Fruit fly (Drosophila melanogaster) whole organism, embryonic: ENCODE results near the gene Spt6.

ENCODE experiments used
- Awh ChIP-seq: fragments of 200-800 bp; sonication (Bioruptor generic); IDR thresholded peaks from 2 replicates; pipeline ENCODE4, ENCODE4 v1.3.6; 2022; ENCODE audit warnings: missing biosample characterization, missing genetic modification characterization
- CG12236 ChIP-seq: fragments of 200-800 bp; sonication (Bioruptor generic); optimal IDR thresholded peaks from 2 replicates; lab custom pipeline; 2016; ENCODE audit warnings: missing biosample characterization, missing genetic modification characterization
- CG13775 ChIP-seq: fragments of 200-800 bp; sonication (Bioruptor generic); optimal IDR thresholded peaks from 3 replicates; lab custom pipeline; 2017; ENCODE audit warnings: missing biosample characterization, mild to moderate bottlenecking, missing genetic modification characterization
- CG14014 ChIP-seq: fragments of 200-800 bp; sonication (Bioruptor generic); IDR thresholded peaks from 2 replicates; pipeline ENCODE4 v1.3.6; 2022; ENCODE audit warnings: missing biosample characterization, missing genetic modification characterization
- CG15011 ChIP-seq: fragments of 200-800 bp; sonication (Bioruptor generic); optimal IDR thresholded peaks from 3 replicates; lab custom pipeline; 2018; ENCODE audit warnings: missing biosample characterization, mild to moderate bottlenecking, missing genetic modification characterization
- CG1832 ChIP-seq: fragments of 200-800 bp; sonication (Bioruptor generic); optimal IDR thresholded peaks from 2 replicates; lab custom pipeline; 2017; ENCODE audit warnings: missing biosample characterization, mild to moderate bottlenecking, missing genetic modification characterization, inconsistent platforms
- CG2116 ChIP-seq: fragments of 200-800 bp; sonication (Bioruptor generic); optimal IDR thresholded peaks from 3 replicates; lab custom pipeline; 2018; ENCODE audit warnings: missing biosample characterization, mild to moderate bottlenecking, missing genetic modification characterization
- CG2120 ChIP-seq: fragments of 200-800 bp; sonication (Bioruptor generic); optimal IDR thresholded peaks from 3 replicates; lab custom pipeline; 2016; ENCODE audit warnings: missing biosample characterization, missing genetic modification characterization
- CG2202 ChIP-seq: fragments of 200-800 bp; sonication (Bioruptor generic); optimal IDR thresholded peaks from 2 replicates; lab custom pipeline; 2018; ENCODE audit warnings: missing biosample characterization, mild to moderate bottlenecking, missing genetic modification characterization
- CG2875 ChIP-seq: fragments of 200-800 bp; sonication (Bioruptor generic); optimal IDR thresholded peaks from 2 replicates; lab custom pipeline; 2017; ENCODE audit warnings: missing biosample characterization, mild to moderate bottlenecking, missing genetic modification characterization, missing genetic modification reagents
- CG2889 ChIP-seq: fragments of 200-800 bp; sonication (Bioruptor generic); IDR thresholded peaks from 3 replicates; pipeline ENCODE4 v1.3.6; 2022; ENCODE audit warnings: missing biosample characterization, missing genetic modification characterization
- CG34376 ChIP-seq: fragments of 200-800 bp; sonication (Bioruptor generic); optimal IDR thresholded peaks from 2 replicates; lab custom pipeline; 2018; ENCODE audit warnings: missing biosample characterization, mild to moderate bottlenecking, missing genetic modification characterization
- CG4282 ChIP-seq: fragments of 200-800 bp; sonication (Bioruptor generic); optimal IDR thresholded peaks from 2 replicates; lab custom pipeline; 2016; ENCODE audit warnings: missing biosample characterization, missing genetic modification characterization
- CG5180 ChIP-seq: fragments of 200-800 bp; sonication (Bioruptor generic); optimal IDR thresholded peaks from 3 replicates; lab custom pipeline; 2017; ENCODE audit warnings: missing biosample characterization, missing genetic modification characterization, mild to moderate bottlenecking, moderate library complexity, missing genetic modification reagents
- CG5245 ChIP-seq: fragments of 200-800 bp; sonication (Bioruptor generic); optimal IDR thresholded peaks from 3 replicates; lab custom pipeline; 2016; ENCODE audit warnings: missing biosample characterization, missing genetic modification characterization
- CG6683 ChIP-seq: fragments of 200-800 bp; sonication (Bioruptor generic); optimal IDR thresholded peaks from 2 replicates; lab custom pipeline; 2017; ENCODE audit warnings: missing biosample characterization, mild to moderate bottlenecking, missing genetic modification characterization, missing genetic modification reagents
- CG6813 ChIP-seq: fragments of 200-800 bp; sonication (Bioruptor generic); optimal IDR thresholded peaks from 2 replicates; lab custom pipeline; 2017; ENCODE audit warnings: missing biosample characterization, missing genetic modification characterization, mild to moderate bottlenecking, moderate library complexity, missing genetic modification reagents
- CG7271 ChIP-seq: fragments of 200-800 bp; sonication (Bioruptor generic); optimal IDR thresholded peaks from 2 replicates; lab custom pipeline; 2018; ENCODE audit warnings: missing biosample characterization, mild to moderate bottlenecking, missing genetic modification characterization, moderate library complexity
- CG7357 ChIP-seq: fragments of 200-800 bp; sonication (Bioruptor generic); IDR thresholded peaks from 3 replicates; pipeline ENCODE4 v1.3.6; 2022; ENCODE audit warnings: missing biosample characterization, missing genetic modification characterization
- CG9727 ChIP-seq: fragments of 200-800 bp; sonication (Bioruptor generic); optimal IDR thresholded peaks from 3 replicates; lab custom pipeline; 2017; ENCODE audit warnings: missing biosample characterization, mild to moderate bottlenecking, missing genetic modification characterization
- CG9817 ChIP-seq: fragments of 200-800 bp; sonication (Bioruptor generic); optimal IDR thresholded peaks from 2 replicates; lab custom pipeline; 2018; ENCODE audit warnings: missing biosample characterization, mild to moderate bottlenecking, missing genetic modification characterization, moderate library complexity
- CG9932 ChIP-seq: fragments of 200-800 bp; sonication (Bioruptor generic); IDR thresholded peaks from 2 replicates; pipeline ENCODE4 v1.3.6; 2022; ENCODE audit warnings: missing biosample characterization, missing genetic modification characterization
- D19A ChIP-seq: fragments of 200-800 bp; optimal IDR thresholded peaks from 3 replicates; lab custom pipeline; 2019; ENCODE audit warnings: missing biosample characterization, mild to moderate bottlenecking, missing genetic modification characterization, moderate library complexity
- Dip2 ChIP-seq: fragments of 200-800 bp; sonication (Bioruptor generic); IDR thresholded peaks from 2 replicates; pipeline ENCODE4 v1.3.6; 2022; ENCODE audit warnings: missing biosample characterization, missing genetic modification characterization
- Doc2 ChIP-seq: fragments of 200-800 bp; sonication (Bioruptor generic); IDR thresholded peaks from 2 replicates; pipeline ENCODE4 v1.3.6; 2022; ENCODE audit warnings: missing biosample characterization, missing genetic modification characterization
- HmgD ChIP-seq: fragments of 200-800 bp; sonication (Bioruptor generic); optimal IDR thresholded peaks from 3 replicates; lab custom pipeline; 2016; ENCODE audit warnings: missing biosample characterization, missing genetic modification characterization
- HmgZ ChIP-seq: fragments of 200-800 bp; sonication (Bioruptor generic); optimal IDR thresholded peaks from 2 replicates; lab custom pipeline; 2018; ENCODE audit warnings: missing biosample characterization, mild to moderate bottlenecking, missing genetic modification characterization
- Hr51 ChIP-seq, 2 experiments: fragments of 200-800 bp; sonication (Bioruptor generic); optimal IDR thresholded peaks; 2 replicates in 1 of 2; 3 replicates in 1 of 2; lab custom pipeline; 2016 to 2018; ENCODE audit warnings: missing biosample characterization in 2 of 2, missing genetic modification characterization in 2 of 2, mild to moderate bottlenecking in 1 of 2, moderate library complexity in 1 of 2
- Hr78 ChIP-seq, 2 experiments: fragments of 200-800 bp in 1 of 2; fragments of >200 bp in 1 of 2; sonication (Bioruptor generic) in 1 of 2; optimal IDR thresholded peaks; 2 replicates each; lab custom pipeline; 2017 to 2019; ENCODE audit warnings: missing biosample characterization in 2 of 2, missing genetic modification characterization in 2 of 2, mild to moderate bottlenecking in 1 of 2, moderate library complexity in 1 of 2
- Lhr ChIP-seq: fragments of 200-800 bp; sonication (Bioruptor generic); optimal IDR thresholded peaks from 3 replicates; lab custom pipeline; 2017; ENCODE audit warnings: mild to moderate bottlenecking, missing biosample characterization, missing genetic modification reagents, missing genetic modification characterization
- Meics ChIP-seq: fragments of 200-800 bp; sonication (Bioruptor generic); optimal IDR thresholded peaks from 2 replicates; lab custom pipeline; 2017; ENCODE audit warnings: missing biosample characterization, mild to moderate bottlenecking, missing genetic modification characterization
- Myb ChIP-seq: fragments of 200-800 bp; sonication (Bioruptor generic); optimal IDR thresholded peaks from 2 replicates; lab custom pipeline; 2016; ENCODE audit warnings: missing biosample characterization, missing genetic modification characterization
- NFAT ChIP-seq: fragments of 200-800 bp; sonication (Bioruptor generic); IDR thresholded peaks from 2 replicates; pipeline ENCODE4 v1.3.6; 2022; ENCODE audit warnings: missing biosample characterization, missing genetic modification characterization
- Oli ChIP-seq: fragments of 200-800 bp; sonication (Bioruptor generic); optimal IDR thresholded peaks from 2 replicates; lab custom pipeline; 2018; ENCODE audit warnings: missing biosample characterization, mild to moderate bottlenecking, missing genetic modification characterization, moderate library complexity
- Poxn ChIP-seq: fragments of 200-800 bp; sonication (Bioruptor generic); IDR thresholded peaks from 2 replicates; pipeline ENCODE4 v1.3.6; 2022; ENCODE audit warnings: missing biosample characterization, missing genetic modification characterization
- Sry-δ ChIP-seq: fragments of 200-800 bp; sonication (Bioruptor generic); optimal IDR thresholded peaks from 2 replicates; lab custom pipeline; 2016; ENCODE audit warnings: missing biosample characterization, missing genetic modification characterization
- cato ChIP-seq: fragments of 200-800 bp; sonication (Bioruptor generic); optimal IDR thresholded peaks from 2 replicates; lab custom pipeline; 2016; ENCODE audit warnings: missing biosample characterization, missing genetic modification characterization, borderline replicate concordance
- crc ChIP-seq: fragments of 200-800 bp; sonication (Bioruptor generic); optimal IDR thresholded peaks from 2 replicates; lab custom pipeline; 2016; ENCODE audit warnings: missing biosample characterization, missing genetic modification characterization
- dan ChIP-seq: fragments of 200-800 bp; sonication (Bioruptor generic); IDR thresholded peaks from 2 replicates; pipeline ENCODE4 v1.3.6; 2022; ENCODE audit warnings: missing biosample characterization, missing genetic modification characterization
- ems ChIP-seq: fragments of 200-800 bp; sonication (Bioruptor generic); optimal IDR thresholded peaks from 3 replicates; lab custom pipeline; 2016; ENCODE audit warnings: missing biosample characterization, missing genetic modification characterization
- hbn ChIP-seq: fragments of 200-800 bp; sonication (Bioruptor generic); IDR thresholded peaks from 2 replicates; pipeline ENCODE4 v1.3.6; 2022; ENCODE audit warnings: missing biosample characterization, missing genetic modification characterization; ENCODE audit not compliant: partially characterized antibody
- ken ChIP-seq: fragments of 200-800 bp; sonication (Bioruptor generic); IDR thresholded peaks from 3 replicates; pipeline ENCODE4 v1.3.6; 2022; ENCODE audit warnings: missing biosample characterization, missing genetic modification characterization
- lab ChIP-seq: fragments of 200-800 bp; sonication (Bioruptor generic); optimal IDR thresholded peaks from 3 replicates; lab custom pipeline; 2017; ENCODE audit warnings: missing biosample characterization, missing genetic modification characterization, mild to moderate bottlenecking, moderate library complexity, missing genetic modification reagents
- nerfin-1 ChIP-seq: fragments of 200-800 bp; sonication (Bioruptor generic); optimal IDR thresholded peaks from 3 replicates; lab custom pipeline; 2019; ENCODE audit warnings: missing biosample characterization, mild to moderate bottlenecking, missing genetic modification characterization, moderate library complexity
- ro ChIP-seq: fragments of 200-800 bp; sonication (Bioruptor generic); IDR thresholded peaks from 2 replicates; pipeline ENCODE4 v1.3.6; 2022; ENCODE audit warnings: missing biosample characterization, missing genetic modification characterization
- sc ChIP-seq, 3 experiments: fragments of >200 bp in 2 of 3; fragments of 200-800 bp in 1 of 3; sonication (Bioruptor generic) in 1 of 3; optimal IDR thresholded peaks; 2 replicates in 2 of 3; 3 replicates in 1 of 3; lab custom pipeline; 2017; ENCODE audit warnings: mild to moderate bottlenecking in 1 of 3, missing biosample characterization in 1 of 3, missing genetic modification characterization in 1 of 3, missing genetic modification reagents in 1 of 3
- slp2 ChIP-seq: fragments of 200-800 bp; sonication (Bioruptor generic); optimal IDR thresholded peaks from 2 replicates; lab custom pipeline; 2016; ENCODE audit warnings: missing biosample characterization, missing genetic modification characterization
- sna ChIP-seq: fragments of 200-800 bp; sonication (Bioruptor generic); IDR thresholded peaks from 2 replicates; pipeline ENCODE4 v1.3.6; 2022; ENCODE audit warnings: missing biosample characterization, missing genetic modification characterization; ENCODE audit not compliant: partially characterized antibody
- wor ChIP-seq: fragments of 200-800 bp; sonication (Bioruptor generic); IDR thresholded peaks from 2 replicates; pipeline ENCODE4 v1.3.6; 2022; ENCODE audit warnings: missing biosample characterization, missing genetic modification characterization
- yki ChIP-seq: fragments of >200 bp; optimal IDR thresholded peaks from 3 replicates; lab custom pipeline; 2018

The Spt6 gene

DNA sequence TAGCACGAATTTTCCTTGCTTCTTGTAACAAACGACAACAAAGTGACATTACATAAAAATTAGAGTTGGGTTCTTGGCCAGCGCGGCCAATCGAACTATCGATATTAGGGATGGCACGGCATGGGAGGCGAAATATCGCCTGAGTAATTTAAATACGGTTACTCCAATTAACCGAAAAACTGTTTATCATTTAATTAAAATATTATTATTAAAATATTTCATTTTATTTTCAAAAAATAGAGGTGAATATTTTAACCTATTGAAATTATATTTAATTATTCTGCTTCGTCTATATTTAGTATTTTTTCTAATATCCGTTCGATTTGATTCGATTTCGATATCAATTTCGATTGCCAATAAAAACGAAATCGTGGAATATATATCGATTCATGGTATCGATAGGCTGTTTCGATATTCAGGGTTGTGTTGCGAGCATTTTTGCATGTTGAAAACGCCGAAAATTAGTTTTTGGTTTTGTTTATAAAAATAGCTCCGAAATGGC is 12.1 kb upstream of the Spt6 start, which contains the start of the genes Rbcn-3A and Spx (continued):
- TF ChIP-seq crc (GFP tag; lab: Kevin White, UChicago) (no peak), NFAT (no peak), hbn (GFP tag; lab: Robert Waterston, UW) (peak; percentile 78), lab (peak; percentile 34), ro (GFP tag; lab: Robert Waterston, UW) (no peak), Dip2 (GFP tag; lab: Robert Waterston, UW) (no peak), CG12236 (GFP tag; lab: Kevin White, UChicago) (no peak), CG1832 (GFP tag; lab: Kevin White, UChicago) (no peak), CG2202 (no peak), yki (lab: Kevin White, UChicago) (no peak), CG15011 (GFP tag; lab: Kevin White, UChicago) (no peak), Hr78 (GFP tag; optimal IDR thresholded peaks at IDR 0.05; lab: Kevin White, UChicago) (no peak), dan (GFP tag; lab: Robert Waterston, UW) (no peak), sc (optimal IDR thresholded peaks at IDR 0.05; lab: Kevin White, UChicago) (no peak), sc (GFP tag; optimal IDR thresholded peaks at IDR 0.05; lab: Kevin White, UChicago) (no peak), CG6683 (GFP tag; lab: Kevin White, UChicago) (no peak), Meics (GFP tag; lab: Kevin White, UChicago) (peak; percentile 12), ken (GFP tag; lab: Robert Waterston, UW) (no peak), D19A (tag; lab: Kevin White, UChicago) (peak; percentile 21), wor (GFP tag; lab: Robert Waterston, UW) (no peak), Doc2 (GFP tag; lab: Robert Waterston, UW) (no peak), CG14014 (GFP tag; lab: Robert Waterston, UW) (no peak), CG2120 (peak; percentile 53), CG7271 (tag; lab: Kevin White, UChicago) (no peak), cato (GFP tag; lab: Kevin White, UChicago) (no peak), CG2875 (GFP tag; lab: Kevin White, UChicago) (no peak), CG6813 (GFP tag; lab: Kevin White, UChicago) (no peak), CG4282 (GFP tag; lab: Kevin White, UChicago) (no peak), CG5245 (GFP tag; lab: Kevin White, UChicago) (no peak), nerfin-1 (no peak), Awh (GFP tag; lab: Robert Waterston, UW) (no peak), ems (GFP tag; lab: Kevin White, UChicago) (no peak), CG7357 (GFP tag; lab: Robert Waterston, UW) (no peak), CG2116 (GFP tag; lab: Kevin White, UChicago) (peak; percentile 97), Myb (GFP tag; lab: Kevin White, UChicago) (no peak), sna (GFP tag; lab: Robert Waterston, UW) (peak; percentile 83), Hr51 (GFP tag; optimal IDR thresholded peaks at IDR 0.05; lab: Kevin White, UChicago) (peak in 1 of 2 experiments; percentile 35), HmgZ (tag; lab: Kevin White, UChicago) (no peak), Poxn (GFP tag; lab: Robert Waterston, UW) (no peak), CG9817 (peak; percentile 8), Oli (peak; percentile 15), CG13775 (GFP tag; lab: Kevin White, UChicago) (peak; percentile 32), slp2 (no peak), CG9727 (GFP tag; lab: Kevin White, UChicago) (peak; percentile 32), CG5180 (GFP tag; lab: Kevin White, UChicago) (no peak), CG9932 (GFP tag; lab: Robert Waterston, UW) (peak; percentile 63), HmgD (no peak), Lhr (GFP tag; lab: Kevin White, UChicago) (peak; percentile 19), Sry-δ (GFP tag; lab: Kevin White, UChicago) (peak; percentile 81), CG34376 (no peak), CG2889 (0 out of 3 replicates have a peak, but pooled peaks have one; percentile 27)
